Fruit fly (Drosophila melanogaster) whole organism, adult: Measurements from ENCODE around the gene CG5421.

Source experiments
- CG33017 ChIP-seq: fragments of 200-800 bp; sonication (Bioruptor generic); optimal IDR thresholded peaks from 2 replicates; lab custom pipeline; 2018; ENCODE audit warnings: missing biosample characterization, mild to moderate bottlenecking, missing genetic modification characterization, moderate library complexity
- tj ChIP-seq: fragments of 200-800 bp; sonication (Bioruptor generic); optimal IDR thresholded peaks from 3 replicates; lab custom pipeline; 2017; ENCODE audit warnings: missing biosample characterization, mild to moderate bottlenecking, missing genetic modification characterization, moderate library complexity

- no peak for TF ChIP-seq CG33017 (tag; lab: Kevin White, UChicago)
- no peak for TF ChIP-seq tj (GFP tag; lab: Kevin White, UChicago)
Measured at dm6 chr2L:12445743-12446142, 2.2 kb downstream of the CG5421 start, which contains the start of gene Oatp33Ea.
